Worm (Caenorhabditis elegans) whole organism, L3 larva: ENCODE measurements around the gene ZC443.1.

Source experiments
- aly-2 ChIP-seq: fragments of 150-350 bp; optimal IDR thresholded peaks from 2 replicates; lab custom pipeline; 2014; ENCODE audit warnings: missing biosample characterization, missing genetic modification characterization
- ama-1 ChIP-seq: fragments of 150-350 bp; optimal IDR thresholded peaks from 2 replicates; lab custom pipeline; 2018
- ceh-16 ChIP-seq: sonication (generic microtip); optimal IDR thresholded peaks from 2 replicates; lab custom pipeline; 2017; ENCODE audit warnings: missing biosample characterization, missing genetic modification characterization
- ceh-28 ChIP-seq: fragments of 150-350 bp; optimal IDR thresholded peaks from 2 replicates; lab custom pipeline; 2014; ENCODE audit warnings: missing biosample characterization, missing genetic modification reagents, missing genetic modification characterization
- ceh-82 ChIP-seq: fragments of 150-350 bp; optimal IDR thresholded peaks from 2 replicates; lab custom pipeline; 2014; ENCODE audit warnings: missing biosample characterization, missing genetic modification characterization
- ceh-9 ChIP-seq: sonication (generic microtip); optimal IDR thresholded peaks from 2 replicates; lab custom pipeline; 2018; ENCODE audit warnings: missing biosample characterization, missing genetic modification characterization
- daf-12 ChIP-seq: fragments of 150-350 bp; optimal IDR thresholded peaks from 2 replicates; lab custom pipeline; 2014; ENCODE audit warnings: missing biosample characterization, missing genetic modification reagents, missing genetic modification characterization
- elt-1 ChIP-seq: fragments of 150-350 bp; optimal IDR thresholded peaks from 2 replicates; lab custom pipeline; 2014; ENCODE audit warnings: missing biosample characterization, missing genetic modification characterization
- fkh-10 ChIP-seq: sonication (generic microtip); optimal IDR thresholded peaks from 2 replicates; lab custom pipeline; 2017; ENCODE audit warnings: missing biosample characterization, missing genetic modification reagents, missing genetic modification characterization
- fkh-2 ChIP-seq: fragments of 150-350 bp; optimal IDR thresholded peaks from 2 replicates; lab custom pipeline; 2014; ENCODE audit warnings: missing biosample characterization, missing genetic modification reagents, missing genetic modification characterization
- fos-1 ChIP-seq: fragments of 150-350 bp; optimal IDR thresholded peaks from 2 replicates; lab custom pipeline; 2014; ENCODE audit warnings: missing biosample characterization, missing genetic modification characterization
- hmg-11 ChIP-seq: sonication (generic microtip); optimal IDR thresholded peaks from 2 replicates; lab custom pipeline; 2016; ENCODE audit warnings: missing genetic modification characterization, missing compliant biosample characterization
- jun-1 ChIP-seq: fragments of 150-350 bp; optimal IDR thresholded peaks from 2 replicates; lab custom pipeline; 2014; ENCODE audit warnings: missing biosample characterization, missing genetic modification reagents, missing genetic modification characterization
- lin-15B ChIP-seq: fragments of 150-350 bp; optimal IDR thresholded peaks from 2 replicates; lab custom pipeline; 2014; ENCODE audit warnings: missing biosample characterization, missing genetic modification characterization
- lin-39 ChIP-seq: fragments of 150-350 bp; optimal IDR thresholded peaks from 2 replicates; lab custom pipeline; 2018; ENCODE audit warnings: missing biosample characterization, missing genetic modification reagents, missing genetic modification characterization
- lsy-12 ChIP-seq: sonication (generic microtip); optimal IDR thresholded peaks from 2 replicates; lab custom pipeline; 2016; ENCODE audit warnings: mild to moderate bottlenecking, missing genetic modification characterization, missing compliant biosample characterization
- nfya-1 ChIP-seq: sonication (generic microtip); optimal IDR thresholded peaks from 2 replicates; lab custom pipeline; 2017; ENCODE audit warnings: missing genetic modification characterization, mild to moderate bottlenecking, missing compliant biosample characterization, antibody characterized with exemption, moderate library complexity; ENCODE audit not compliant: insufficient read depth
- nhr-11 ChIP-seq: fragments of 150-350 bp; optimal IDR thresholded peaks from 2 replicates; lab custom pipeline; 2014; ENCODE audit warnings: missing biosample characterization, missing genetic modification characterization
- nhr-23 ChIP-seq: fragments of 150-350 bp; optimal IDR thresholded peaks from 2 replicates; lab custom pipeline; 2014; ENCODE audit warnings: missing biosample characterization, missing genetic modification reagents, missing genetic modification characterization
- nhr-25 ChIP-seq: sonication (generic microtip); optimal IDR thresholded peaks from 2 replicates; lab custom pipeline; 2017; ENCODE audit warnings: missing biosample characterization, missing genetic modification characterization
- nhr-28 ChIP-seq: fragments of 150-350 bp; optimal IDR thresholded peaks from 2 replicates; lab custom pipeline; 2014; ENCODE audit warnings: missing biosample characterization, missing genetic modification characterization
- nhr-77 ChIP-seq: fragments of 150-350 bp; optimal IDR thresholded peaks from 2 replicates; lab custom pipeline; 2014; ENCODE audit warnings: missing biosample characterization, missing genetic modification characterization
- pha-4 ChIP-seq: fragments of 150-350 bp; optimal IDR thresholded peaks from 2 replicates; lab custom pipeline; 2014; ENCODE audit warnings: missing biosample characterization, missing genetic modification reagents, missing genetic modification characterization
- pqm-1 ChIP-seq: fragments of 150-350 bp; optimal IDR thresholded peaks from 2 replicates; lab custom pipeline; 2017; ENCODE audit warnings: missing biosample characterization, missing genetic modification characterization, inconsistent platforms
- skn-1 ChIP-seq: fragments of 150-350 bp; optimal IDR thresholded peaks from 2 replicates; lab custom pipeline; 2014; ENCODE audit warnings: missing biosample characterization, missing genetic modification characterization
- snpc-4 ChIP-seq: fragments of 150-350 bp; optimal IDR thresholded peaks from 2 replicates; lab custom pipeline; 2014; ENCODE audit warnings: missing biosample characterization, missing genetic modification characterization
- tbx-2 ChIP-seq: sonication (generic microtip); optimal IDR thresholded peaks from 2 replicates; lab custom pipeline; 2016; ENCODE audit warnings: mild to moderate bottlenecking, missing genetic modification characterization, missing compliant biosample characterization
- unc-39 ChIP-seq: sonication (generic microtip); optimal IDR thresholded peaks from 4 replicates; lab custom pipeline; 2017; ENCODE audit warnings: missing biosample characterization, missing genetic modification characterization
- zag-1 ChIP-seq: fragments of 150-350 bp; optimal IDR thresholded peaks from 2 replicates; lab custom pipeline; 2014; ENCODE audit warnings: missing biosample characterization, missing genetic modification characterization
- ztf-11 ChIP-seq: fragments of 150-350 bp; optimal IDR thresholded peaks from 2 replicates; lab custom pipeline; 2014; ENCODE audit warnings: missing biosample characterization, missing genetic modification characterization
- ztf-4 ChIP-seq: fragments of 150-350 bp; optimal IDR thresholded peaks from 2 replicates; lab custom pipeline; 2014; ENCODE audit warnings: missing biosample characterization, missing genetic modification characterization

Gene ZC443.1

ce11 chrV:12818486-12818885 lies 8.6 kb upstream of the ZC443.1 start:
- TF ChIP-seq snpc-4 (tag; lab: Kevin White, UChicago) (no peak), pqm-1 (no peak), nhr-77 (tag; lab: Kevin White, UChicago) (no peak), nfya-1 (tag; lab: Kevin White, UChicago) (no peak), ztf-4 (no peak), jun-1 (tag; lab: Kevin White, UChicago) (no peak), ceh-82 (tag; lab: Kevin White, UChicago) (no peak)

- TF ChIP-seq zag-1 (tag; lab: Kevin White, UChicago) = no peak
- peak; percentile 53 for TF ChIP-seq nhr-23 (tag; lab: Kevin White, UChicago)
- TF ChIP-seq lin-39 (tag; lab: Kevin White, UChicago) = no peak
Measured at ce11 chrV:12816672-12817071, 6.8 kb upstream of the ZC443.1 start.

- TF ChIP-seq lin-15B (no peak), pha-4 (tag; lab: Kevin White, UChicago) (peak; percentile 89), nhr-25 (tag; lab: Kevin White, UChicago) (no peak), pqm-1 (peak; percentile 33), ztf-4 (no peak), elt-1 (tag; lab: Kevin White, UChicago) (no peak), aly-2 (tag; lab: Kevin White, UChicago) (no peak)
Measured at ce11 chrV:12815386-12815785, 5.5 kb upstream of the ZC443.1 start.

- TF ChIP-seq aly-2 (tag; lab: Kevin White, UChicago) (no peak), lin-39 (tag; lab: Kevin White, UChicago) (peak; percentile 78), snpc-4 (tag; lab: Kevin White, UChicago) (peak; percentile 71), lin-15B (peak; percentile 37), nfya-1 (tag; lab: Kevin White, UChicago) (peak; percentile 80), hmg-11 (tag; lab: Kevin White, UChicago) (peak; percentile 81), nhr-11 (tag; lab: Kevin White, UChicago) (peak; percentile 13), ceh-82 (tag; lab: Kevin White, UChicago) (no peak), ceh-28 (tag; lab: Kevin White, UChicago) (peak; percentile 38), nhr-23 (tag; lab: Kevin White, UChicago) (peak; percentile 17), pha-4 (tag; lab: Kevin White, UChicago) (peak; percentile 75), elt-1 (tag; lab: Kevin White, UChicago) (no peak), jun-1 (tag; lab: Kevin White, UChicago) (no peak), ama-1 (lab: Kevin White, UChicago) (no peak), fkh-2 (tag; lab: Kevin White, UChicago) (peak; percentile 32), skn-1 (peak; percentile 12), tbx-2 (tag; lab: Kevin White, UChicago) (peak; percentile 50), nhr-25 (tag; lab: Kevin White, UChicago) (no peak), fkh-10 (GFP tag; lab: Kevin White, UChicago) (peak; percentile 60), lsy-12 (tag; lab: Kevin White, UChicago) (peak; percentile 14)
Measured at ce11 chrV:12814481-12814882, 4.6 kb upstream of the ZC443.1 start.

ce11 chrV:12814022-12814421 lies 4.1 kb upstream of the ZC443.1 start, which contains the start of gene ZC443.3:
TSS of gene ZC443.3 (minus strand) at chrV:12814122.
- TF ChIP-seq ceh-9 (tag; lab: Kevin White, UChicago) (no peak), fos-1 (tag; lab: Kevin White, UChicago) (no peak), hmg-11 (tag; lab: Kevin White, UChicago) (no peak), jun-1 (tag; lab: Kevin White, UChicago) (no peak), lin-15B (no peak), daf-12 (tag; lab: Kevin White, UChicago) (no peak), tbx-2 (tag; lab: Kevin White, UChicago) (no peak), ztf-4 (no peak), ztf-11 (tag; lab: Kevin White, UChicago) (no peak), snpc-4 (tag; lab: Kevin White, UChicago) (no peak), ceh-82 (tag; lab: Kevin White, UChicago) (no peak), aly-2 (tag; lab: Kevin White, UChicago) (no peak), nhr-77 (tag; lab: Kevin White, UChicago) (no peak), fkh-2 (tag; lab: Kevin White, UChicago) (no peak), ceh-16 (tag; lab: Kevin White, UChicago) (no peak), unc-39 (tag; lab: Kevin White, UChicago) (no peak), nhr-28 (tag; lab: Kevin White, UChicago) (no peak)
